Fruit fly (Drosophila melanogaster): ENCODE measurements around the gene CG10958.
A peak's percentile ranks its signal among the peaks of the same experiment; 100 is the strongest.

Gene CG10958

dm6 chrX:8157294-8157693 is 25.2 kb downstream of the CG10958 start, which contains the start of the genes Traf6 and GIIIspla2 (continued):
- no peak for TF ChIP-seq CG6854 (GFP tag; optimal IDR thresholded peaks at IDR 0.05)
- TF ChIP-seq tgo (GFP tag; IDR thresholded peaks at IDR 0.05) = peak; percentile 74
- peak; percentile 68 for TF ChIP-seq ind (GFP tag; optimal IDR thresholded peaks at IDR 0.05)
- peak; percentile 79 for TF ChIP-seq Fer1 (GFP tag; optimal IDR thresholded peaks at IDR 0.05)
- peak; percentile 43 for TF ChIP-seq CG7987 (GFP tag; optimal IDR thresholded peaks at IDR 0.05)
- TF ChIP-seq CG7271 (tag; optimal IDR thresholded peaks at IDR 0.05) = no peak
- no peak for TF ChIP-seq CG14965 (GFP tag; optimal IDR thresholded peaks at IDR 0.05; ENCODE audit: borderline replicate concordance)
- TF ChIP-seq CG4617 (GFP tag; optimal IDR thresholded peaks at IDR 0.05; ENCODE audit: borderline replicate concordance) = peak; percentile 57
- peak; percentile 81 for TF ChIP-seq ken (GFP tag; IDR thresholded peaks at IDR 0.05)
- TF ChIP-seq CG8765 (GFP tag; IDR thresholded peaks at IDR 0.05) = peak; percentile 29; the same call in 1 of the 2 replicates
- TF ChIP-seq CG3995 (GFP tag; optimal IDR thresholded peaks at IDR 0.05) = peak; percentile 60
- TF ChIP-seq Neu2 (GFP tag; optimal IDR thresholded peaks at IDR 0.05; ENCODE audit: borderline replicate concordance) = no peak
- peak; percentile 49 for TF ChIP-seq CG5245 (GFP tag; optimal IDR thresholded peaks at IDR 0.05)
- no peak for TF ChIP-seq gcm2 (GFP tag; optimal IDR thresholded peaks at IDR 0.05)
- peak; percentile 41 for TF ChIP-seq ftz-f1 (GFP tag; optimal IDR thresholded peaks at IDR 0.05)
- TF ChIP-seq Myb (GFP tag; optimal IDR thresholded peaks at IDR 0.05) = peak; percentile 63
- TF ChIP-seq bcd (GFP tag; optimal IDR thresholded peaks at IDR 0.05) = peak; percentile 72
- peak; percentile 61 for TF ChIP-seq CG32772 (GFP tag; IDR thresholded peaks at IDR 0.05)
- TF ChIP-seq CG4360 (GFP tag; IDR thresholded peaks at IDR 0.05) = no peak
- peak; percentile 44; the same call in 1 of the 2 replicates for TF ChIP-seq chm (GFP tag; IDR thresholded peaks at IDR 0.05)
- TF ChIP-seq Bteb2 (GFP tag; optimal IDR thresholded peaks at IDR 0.05) = peak; percentile 70
- peak; percentile 40; the same call in 1 of the 2 replicates for TF ChIP-seq onecut (GFP tag; IDR thresholded peaks at IDR 0.05)
- peak; percentile 65 for TF ChIP-seq CG15696 (tag; optimal IDR thresholded peaks at IDR 0.05)
- peak; percentile 33 for TF ChIP-seq Hand (GFP tag; optimal IDR thresholded peaks at IDR 0.05)
- TF ChIP-seq CG16779 (GFP tag; IDR thresholded peaks at IDR 0.05) = peak; percentile 24; the same call in 1 of the 2 replicates
- TF ChIP-seq NC2α (GFP tag; optimal IDR thresholded peaks at IDR 0.05) = no peak
- peak; percentile 90 for TF ChIP-seq CG17802 (tag; optimal IDR thresholded peaks at IDR 0.05)
- peak; percentile 32 for TF ChIP-seq CG10274 (GFP tag; optimal IDR thresholded peaks at IDR 0.05)
- peak; percentile 31 for TF ChIP-seq disco-r (GFP tag; optimal IDR thresholded peaks at IDR 0.05)
- peak; percentile 79 for TF ChIP-seq klu (GFP tag; IDR thresholded peaks at IDR 0.05)
- TF ChIP-seq grn (GFP tag; optimal IDR thresholded peaks at IDR 0.05) = no peak
- TF ChIP-seq CG18011 (GFP tag; optimal IDR thresholded peaks at IDR 0.05) = peak; percentile 67
- peak; percentile 44 for TF ChIP-seq NC2β (GFP tag; optimal IDR thresholded peaks at IDR 0.05)
- peak; percentile 79 for TF ChIP-seq CG18476 (GFP tag; optimal IDR thresholded peaks at IDR 0.05)
- TF ChIP-seq abd-A (tag; optimal IDR thresholded peaks at IDR 0.05) = no peak
- TF ChIP-seq CG1602 (GFP tag; optimal IDR thresholded peaks at IDR 0.05) = peak; percentile 57
- peak; percentile 70 for TF ChIP-seq CG1792 (GFP tag; optimal IDR thresholded peaks at IDR 0.05)
- TF ChIP-seq Tbp (GFP tag; optimal IDR thresholded peaks at IDR 0.05) = no peak
- TF ChIP-seq NK7.1 (GFP tag; optimal IDR thresholded peaks at IDR 0.05) = peak; percentile 45
- TF ChIP-seq Oli (tag; optimal IDR thresholded peaks at IDR 0.05) = peak; percentile 70
- peak; percentile 57 for TF ChIP-seq CG12219 (GFP tag; optimal IDR thresholded peaks at IDR 0.05)
- TF ChIP-seq en (GFP tag; optimal IDR thresholded peaks at IDR 0.05) = peak; percentile 43
- TF ChIP-seq pros (GFP tag; optimal IDR thresholded peaks at IDR 0.05) = no peak
- peak; percentile 50 for TF ChIP-seq salm (tag; optimal IDR thresholded peaks at IDR 0.05)
- TF ChIP-seq pita (GFP tag; optimal IDR thresholded peaks at IDR 0.05) = no peak
- peak; percentile 77 for TF ChIP-seq dm (GFP tag; optimal IDR thresholded peaks at IDR 0.05)
- TF ChIP-seq ab (GFP tag; optimal IDR thresholded peaks at IDR 0.05) = no peak
- TF ChIP-seq CG10209 (GFP tag; optimal IDR thresholded peaks at IDR 0.05) = peak; percentile 72
- 0 out of 3 replicates have a peak, but pooled peaks have one; percentile 26 for TF ChIP-seq HLH4C (GFP tag; IDR thresholded peaks at IDR 0.05; ENCODE audit: partially characterized antibody)
- peak; percentile 64 for TF ChIP-seq CG12299 (tag; optimal IDR thresholded peaks at IDR 0.05)
- TF ChIP-seq Nf-YB (GFP tag; optimal IDR thresholded peaks at IDR 0.05) = peak; percentile 46

Measured in whole organism, embryonic.